Fruit fly (Drosophila melanogaster) Kc167 (cell line): ENCODE measurements around the gene CG14210.

ENCODE experiments used
- insv ChIP-seq: fragments of >200 bp; optimal IDR thresholded peaks from 3 replicates; lab custom pipeline; 2018; ENCODE audit warnings: missing external identifiers
- psq ChIP-seq: fragments of >200 bp; optimal IDR thresholded peaks from 2 replicates; lab custom pipeline; 2017; ENCODE audit warnings: missing external identifiers

dm6 chrX:19631365-19631832 lies 15.4 kb downstream of the CG14210 start:
- no peak for TF ChIP-seq psq (lab: Kevin White, UChicago)
- no peak for TF ChIP-seq insv (lab: Kevin White, UChicago)
